Worm (Caenorhabditis elegans) whole organism, L1 larva: ENCODE results near the gene odd-1.

Experiments
- C04F5.9 ChIP-seq: sonication (generic microtip); optimal IDR thresholded peaks from 2 replicates; lab custom pipeline; 2016; ENCODE audit warnings: missing genetic modification characterization, missing compliant biosample characterization
- C16A3.4 ChIP-seq: fragments of 150-350 bp; optimal IDR thresholded peaks from 2 replicates; lab custom pipeline; 2014; ENCODE audit warnings: missing biosample characterization, missing genetic modification characterization
- F16B12.6 ChIP-seq: fragments of 150-350 bp; optimal IDR thresholded peaks from 2 replicates; lab custom pipeline; 2014; ENCODE audit warnings: missing biosample characterization, missing genetic modification characterization
- Y116A8C.19 ChIP-seq: sonication (generic microtip); optimal IDR thresholded peaks from 2 replicates; lab custom pipeline; 2016; ENCODE audit warnings: missing compliant biosample characterization, missing genetic modification characterization, borderline replicate concordance
- aha-1 ChIP-seq: fragments of 150-350 bp; optimal IDR thresholded peaks from 2 replicates; lab custom pipeline; 2014; ENCODE audit warnings: missing biosample characterization, missing genetic modification characterization
- alr-1 ChIP-seq: fragments of 200-800 bp; sonication (Bioruptor generic); optimal IDR thresholded peaks from 2 replicates; lab custom pipeline; 2018; ENCODE audit warnings: borderline replicate concordance, mild to moderate bottlenecking, missing genetic modification characterization, missing compliant biosample characterization
- ceh-63 ChIP-seq: fragments of 200-800 bp; sonication (Bioruptor generic); optimal IDR thresholded peaks from 2 replicates; lab custom pipeline; 2018; ENCODE audit warnings: mild to moderate bottlenecking, missing genetic modification characterization, missing compliant biosample characterization
- ceh-8 ChIP-seq: fragments of 200-800 bp; sonication (Bioruptor generic); optimal IDR thresholded peaks from 2 replicates; lab custom pipeline; 2018; ENCODE audit warnings: mild to moderate bottlenecking, missing genetic modification characterization, moderate library complexity, missing compliant biosample characterization
- ceh-88 ChIP-seq: fragments of 200-800 bp; sonication (Bioruptor generic); IDR thresholded peaks from 2 replicates; pipeline ENCODE4 v1.3.6; 2022; ENCODE audit warnings: missing genetic modification characterization, missing compliant biosample characterization
- ceh-90 ChIP-seq: sonication (generic microtip); optimal IDR thresholded peaks from 2 replicates; lab custom pipeline; 2016; ENCODE audit warnings: missing genetic modification characterization, missing compliant biosample characterization
- ces-1 ChIP-seq: fragments of 150-350 bp; optimal IDR thresholded peaks from 2 replicates; lab custom pipeline; 2014; ENCODE audit warnings: missing biosample characterization, missing genetic modification reagents, missing genetic modification characterization
- dpl-1 ChIP-seq, 3 experiments: fragments of 150-350 bp in 2 of 3; sonication (generic microtip) in 1 of 3; optimal IDR thresholded peaks; 2 replicates each; lab custom pipeline; 2014 to 2017; ENCODE audit warnings: missing biosample characterization in 3 of 3, missing genetic modification characterization in 3 of 3, missing genetic modification reagents in 3 of 3
- efl-1 ChIP-seq, 4 experiments: fragments of 150-350 bp; optimal IDR thresholded peaks in 3 of 4; peaks in 1 of 4; 1 replicate in 1 of 4; 2 replicates in 3 of 4; lab custom pipeline; 2014; ENCODE audit warnings: missing biosample characterization in 2 of 4, missing genetic modification characterization in 2 of 4, missing genetic modification reagents in 2 of 4
- egl-13 ChIP-seq: sonication (generic microtip); optimal IDR thresholded peaks from 2 replicates; lab custom pipeline; 2016; ENCODE audit warnings: missing genotype, missing genetic modification reagents, missing genetic modification characterization, missing compliant biosample characterization
- elt-3 ChIP-seq, 6 experiments: fragments of 150-350 bp in 1 of 6; sonication (generic microtip); optimal IDR thresholded peaks; 2 replicates each; lab custom pipeline; 2017 to 2018; ENCODE audit warnings: missing biosample characterization in 6 of 6, missing genetic modification characterization in 6 of 6, inconsistent platforms in 1 of 6
- ets-5 ChIP-seq: fragments of 200-800 bp; sonication (Bioruptor generic); IDR thresholded peaks from 2 replicates; pipeline ENCODE4 v1.3.6; 2022; ENCODE audit warnings: missing genetic modification characterization, missing compliant biosample characterization
- fkh-10 ChIP-seq: sonication (generic microtip); optimal IDR thresholded peaks from 2 replicates; lab custom pipeline; 2017; ENCODE audit warnings: missing biosample characterization, missing genetic modification reagents, missing genetic modification characterization
- fkh-4 ChIP-seq: sonication (generic microtip); optimal IDR thresholded peaks from 2 replicates; lab custom pipeline; 2016; ENCODE audit warnings: missing compliant biosample characterization, missing genetic modification characterization, borderline replicate concordance
- fos-1 ChIP-seq: fragments of 150-350 bp; optimal IDR thresholded peaks from 2 replicates; lab custom pipeline; 2014; ENCODE audit warnings: missing biosample characterization, missing genetic modification characterization
- hlh-17 ChIP-seq: fragments of 200-800 bp; sonication (Bioruptor generic); optimal IDR thresholded peaks from 2 replicates; lab custom pipeline; 2018; ENCODE audit warnings: missing genetic modification characterization, mild to moderate bottlenecking, missing compliant biosample characterization, moderate library complexity, borderline replicate concordance
- hlh-4 ChIP-seq: sonication (generic microtip); optimal IDR thresholded peaks from 2 replicates; lab custom pipeline; 2016; ENCODE audit warnings: mild to moderate bottlenecking, missing genetic modification characterization, missing compliant biosample characterization
- isw-1 ChIP-seq: fragments of 200-800 bp; sonication (Bioruptor generic); IDR thresholded peaks from 2 replicates; pipeline ENCODE4 v1.3.6; 2022; ENCODE audit warnings: missing genetic modification characterization, missing compliant biosample characterization
- lin-13 ChIP-seq: fragments of 150-350 bp; optimal IDR thresholded peaks from 2 replicates; lab custom pipeline; 2014; ENCODE audit warnings: missing biosample characterization, missing genetic modification reagents, missing genetic modification characterization
- lin-15B ChIP-seq: fragments of 150-350 bp; sonication (generic microtip); optimal IDR thresholded peaks from 3 replicates; lab custom pipeline; 2014; ENCODE audit warnings: missing biosample characterization, missing genetic modification characterization
- lir-3 ChIP-seq: sonication (generic microtip); optimal IDR thresholded peaks from 2 replicates; lab custom pipeline; 2016; ENCODE audit warnings: mild to moderate bottlenecking, missing genetic modification characterization, moderate library complexity, missing compliant biosample characterization; ENCODE audit not compliant: poor library complexity
- lsy-2 ChIP-seq, 2 experiments: fragments of 150-350 bp; optimal IDR thresholded peaks; 2 replicates each; lab custom pipeline; 2014; ENCODE audit warnings: missing biosample characterization in 2 of 2, missing genetic modification characterization in 2 of 2
- mab-9 ChIP-seq: fragments of 200-800 bp; sonication (Bioruptor generic); IDR thresholded peaks from 2 replicates; pipeline ENCODE4 v1.3.6; 2022; ENCODE audit warnings: missing genetic modification reagents, missing genetic modification characterization, missing compliant biosample characterization
- mef-2 ChIP-seq: fragments of 150-350 bp; optimal IDR thresholded peaks from 2 replicates; lab custom pipeline; 2014; ENCODE audit warnings: missing biosample characterization, missing genetic modification characterization
- nhr-12 ChIP-seq: sonication (generic microtip); optimal IDR thresholded peaks from 2 replicates; lab custom pipeline; 2017; ENCODE audit warnings: missing biosample characterization, missing genetic modification characterization
- nhr-19 ChIP-seq: fragments of 200-800 bp; sonication (Bioruptor generic); conservative IDR thresholded peaks from 2 replicates; pipeline ENCODE4 v1.3.6; 2022; ENCODE audit warnings: missing genetic modification characterization, missing compliant biosample characterization
- nhr-20 ChIP-seq: sonication (generic microtip); optimal IDR thresholded peaks from 2 replicates; lab custom pipeline; 2016; ENCODE audit warnings: mild to moderate bottlenecking, missing genetic modification characterization, missing compliant biosample characterization
- nhr-237 ChIP-seq: fragments of 150-350 bp; optimal IDR thresholded peaks from 2 replicates; lab custom pipeline; 2014; ENCODE audit warnings: missing biosample characterization, missing genetic modification characterization
- nhr-47 ChIP-seq: sonication (generic microtip); optimal IDR thresholded peaks from 2 replicates; lab custom pipeline; 2016; ENCODE audit warnings: mild to moderate bottlenecking, missing genetic modification characterization, moderate library complexity, missing compliant biosample characterization
- nhr-71 ChIP-seq: sonication (generic microtip); optimal IDR thresholded peaks from 2 replicates; lab custom pipeline; 2016; ENCODE audit warnings: mild to moderate bottlenecking, missing genetic modification characterization, moderate library complexity, missing compliant biosample characterization
- nhr-84 ChIP-seq: sonication (generic microtip); optimal IDR thresholded peaks from 2 replicates; lab custom pipeline; 2017; ENCODE audit warnings: missing biosample characterization, missing genetic modification characterization
- nhr-90 ChIP-seq: sonication (generic microtip); optimal IDR thresholded peaks from 2 replicates; lab custom pipeline; 2016; ENCODE audit warnings: mild to moderate bottlenecking, missing genetic modification characterization, missing compliant biosample characterization; ENCODE audit not compliant: poor library complexity
- pqm-1 ChIP-seq: sonication (generic microtip); optimal IDR thresholded peaks from 3 replicates; lab custom pipeline; 2017; ENCODE audit warnings: missing biosample characterization, missing genetic modification characterization
- rnt-1 ChIP-seq: sonication (generic microtip); optimal IDR thresholded peaks from 2 replicates; lab custom pipeline; 2016; ENCODE audit warnings: mild to moderate bottlenecking, missing genetic modification characterization, moderate library complexity, missing compliant biosample characterization
- snpc-4 ChIP-seq: fragments of 150-350 bp; optimal IDR thresholded peaks from 2 replicates; lab custom pipeline; 2014; ENCODE audit warnings: missing biosample characterization, missing genetic modification characterization
- snu-23 ChIP-seq: sonication (generic microtip); optimal IDR thresholded peaks from 2 replicates; lab custom pipeline; 2016; ENCODE audit warnings: missing genetic modification characterization, missing compliant biosample characterization
- sup-37 ChIP-seq: fragments of 200-800 bp; sonication (Bioruptor generic); optimal IDR thresholded peaks from 2 replicates; lab custom pipeline; 2018; ENCODE audit warnings: mild to moderate bottlenecking, missing genetic modification characterization, missing compliant biosample characterization
- unc-86 ChIP-seq: sonication (generic microtip); optimal IDR thresholded peaks from 2 replicates; lab custom pipeline; 2016; ENCODE audit warnings: missing genetic modification characterization, missing compliant biosample characterization
- vab-15 ChIP-seq: sonication (generic microtip); optimal IDR thresholded peaks from 2 replicates; lab custom pipeline; 2017; ENCODE audit warnings: missing genotype, mild to moderate bottlenecking, missing genetic modification characterization, missing compliant biosample characterization
- xbp-1 ChIP-seq: sonication (generic microtip); optimal IDR thresholded peaks from 2 replicates; lab custom pipeline; 2016; ENCODE audit warnings: missing genetic modification characterization, missing compliant biosample characterization
- zip-4 ChIP-seq: fragments of 200-800 bp; sonication (Bioruptor generic); optimal IDR thresholded peaks from 2 replicates; lab custom pipeline; 2018; ENCODE audit warnings: mild to moderate bottlenecking, missing genetic modification characterization, moderate library complexity, missing compliant biosample characterization
- ztf-11 ChIP-seq, 2 experiments: sonication (generic microtip); optimal IDR thresholded peaks; 2 replicates each; lab custom pipeline; 2016 to 2017; ENCODE audit warnings: missing genetic modification characterization in 2 of 2, missing biosample characterization in 1 of 2, missing compliant biosample characterization in 1 of 2

Gene odd-1

DNA sequence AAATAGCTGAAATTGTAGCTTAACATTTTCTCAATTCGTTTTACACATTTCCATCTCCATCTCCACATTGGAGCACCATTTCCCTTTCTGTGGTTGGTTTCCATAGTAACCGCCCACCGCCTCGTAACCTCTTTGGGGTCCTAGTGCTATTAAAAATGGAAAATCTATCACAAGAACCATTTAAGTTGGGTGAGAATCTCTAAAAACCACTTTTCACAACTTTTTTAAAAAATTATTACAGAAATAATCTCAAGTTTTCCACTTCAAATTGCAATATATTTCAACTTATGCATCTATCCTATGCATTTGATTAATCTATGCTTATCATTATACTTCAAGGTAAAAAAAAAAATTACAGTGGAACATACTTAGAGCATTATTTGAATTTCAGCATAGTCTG lies 38.1 kb upstream of the odd-1 start, which contains the start of gene tmem-17:
tmem-17 (plus strand) TSS at position 301 of the 400 bp plus-strand sequence.
- TF ChIP-seq fos-1 (no peak), ceh-88 (GFP tag; lab: Robert Waterston, UW) (no peak), hlh-4 (tag; lab: Kevin White, UChicago) (no peak), Y116A8C.19 (tag; lab: Kevin White, UChicago) (no peak), efl-1 (optimal IDR thresholded peaks at IDR 0.05; lab: Kevin White, UChicago) (no peak), efl-1 (GFP tag; optimal IDR thresholded peaks at IDR 0.05 in 1 of 2; lab: Kevin White, UChicago) (no peak), nhr-47 (tag; lab: Kevin White, UChicago) (no peak), ets-5 (no peak), nhr-90 (tag; lab: Kevin White, UChicago) (no peak), ceh-63 (no peak), elt-3 (tag; optimal IDR thresholded peaks at IDR 0.05; lab: Kevin White, UChicago) (no peak), ceh-8 (GFP tag; lab: Kevin White, UChicago) (no peak)

DNA sequence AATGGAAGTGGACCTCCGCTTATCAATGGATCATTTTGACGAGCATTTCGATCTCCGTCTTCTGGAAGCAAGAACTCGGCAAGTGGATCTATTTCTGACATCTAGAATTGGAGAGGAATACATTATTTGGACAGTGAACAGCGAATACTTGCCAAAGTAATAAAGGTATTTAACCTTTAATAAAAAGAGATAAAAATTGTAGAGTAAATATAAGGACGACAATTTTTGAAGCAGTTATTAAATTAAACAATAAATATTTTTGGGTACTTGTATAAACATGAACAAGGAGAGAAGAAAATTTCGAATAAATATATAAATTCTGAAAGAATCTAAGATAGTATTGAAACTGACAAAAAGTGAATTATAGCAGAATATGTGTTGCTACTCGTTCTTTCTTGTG lies 35.7 kb upstream of the odd-1 start, which contains the start of gene lin-37:
lin-37 (minus strand) TSS at position 101 of the 400 bp plus-strand sequence.
- no peak for TF ChIP-seq nhr-20
- TF ChIP-seq nhr-47 (tag; lab: Kevin White, UChicago): no peak
- TF ChIP-seq lin-15B: no peak
- no peak for TF ChIP-seq C04F5.9
- no peak for TF ChIP-seq lsy-2 (tag; optimal IDR thresholded peaks at IDR 0.05; lab: Kevin White, UChicago)
- no peak for TF ChIP-seq elt-3 (tag; optimal IDR thresholded peaks at IDR 0.05; lab: Kevin White, UChicago)
- no peak for TF ChIP-seq lir-3
- no peak for TF ChIP-seq hlh-17 (GFP tag; lab: Kevin White, UChicago)
- TF ChIP-seq vab-15 (tag; lab: Kevin White, UChicago): no peak
- TF ChIP-seq efl-1 (optimal IDR thresholded peaks at IDR 0.05; lab: Kevin White, UChicago): no peak
- TF ChIP-seq efl-1 (GFP tag; optimal IDR thresholded peaks at IDR 0.05 in 1 of 2; lab: Kevin White, UChicago): no peak
- TF ChIP-seq lin-13 (GFP tag; lab: Kevin White, UChicago): no peak
- TF ChIP-seq mef-2 (tag; lab: Kevin White, UChicago): no peak
- no peak for TF ChIP-seq C16A3.4 (tag; lab: Kevin White, UChicago)
- no peak for TF ChIP-seq snpc-4
- no peak for TF ChIP-seq sup-37 (GFP tag; lab: Kevin White, UChicago)
- TF ChIP-seq rnt-1 (tag; lab: Kevin White, UChicago): no peak
- TF ChIP-seq pqm-1 (tag; lab: Kevin White, UChicago): no peak

ce11 chrIII:7073801-7074386 lies 34.2 kb upstream of the odd-1 start, which contains the start of gene ZK418.5:
TSS of gene ZK418.5 (minus strand) at chrIII:7073851.
- TF ChIP-seq nhr-84 (tag; lab: Kevin White, UChicago) (no peak), dpl-1 (GFP tag; optimal IDR thresholded peaks at IDR 0.05; lab: Kevin White, UChicago) (peak; percentile 92 to 97 (median 96)), F16B12.6 (tag; lab: Kevin White, UChicago) (peak; percentile 66), egl-13 (tag; lab: Kevin White, UChicago) (no peak), xbp-1 (tag; lab: Kevin White, UChicago) (peak; percentile 45), ztf-11 (tag; optimal IDR thresholded peaks at IDR 0.05; lab: Kevin White, UChicago) (no peak), snu-23 (GFP tag; lab: Kevin White, UChicago) (peak; percentile 54), lin-13 (GFP tag; lab: Kevin White, UChicago) (peak; percentile 6), Y116A8C.19 (tag; lab: Kevin White, UChicago) (no peak), fkh-4 (no peak), nhr-71 (tag; lab: Kevin White, UChicago) (peak; percentile 70), unc-86 (peak; percentile 36), nhr-47 (tag; lab: Kevin White, UChicago) (peak; percentile 75), alr-1 (tag; lab: Kevin White, UChicago) (no peak), ceh-90 (tag; lab: Kevin White, UChicago) (no peak), fkh-10 (GFP tag; lab: Kevin White, UChicago) (no peak), ceh-8 (GFP tag; lab: Kevin White, UChicago) (no peak), isw-1 (GFP tag; lab: Robert Waterston, UW) (no peak; the same call in 1 of the 2 replicates), aha-1 (tag; lab: Kevin White, UChicago) (no peak), mab-9 (GFP tag; lab: Robert Waterston, UW) (no peak), ces-1 (no peak), mef-2 (tag; lab: Kevin White, UChicago) (no peak), lin-15B (peak; percentile 27), nhr-12 (tag; lab: Kevin White, UChicago) (no peak), lir-3 (no peak), nhr-19 (GFP tag; lab: Robert Waterston, UW) (peak; percentile 55), zip-4 (no peak), nhr-237 (no peak)
